Worm (Caenorhabditis elegans) whole organism, L1 larva: ENCODE measurements around the gene mrpl-55.

Experiments used
- C16A3.4 ChIP-seq: fragments of 150-350 bp; optimal IDR thresholded peaks from 2 replicates; lab custom pipeline; 2014; ENCODE audit warnings: missing biosample characterization, missing genetic modification characterization
- F16B12.6 ChIP-seq: fragments of 150-350 bp; optimal IDR thresholded peaks from 2 replicates; lab custom pipeline; 2014; ENCODE audit warnings: missing biosample characterization, missing genetic modification characterization
- aha-1 ChIP-seq: fragments of 150-350 bp; optimal IDR thresholded peaks from 2 replicates; lab custom pipeline; 2014; ENCODE audit warnings: missing biosample characterization, missing genetic modification characterization
- ama-1 ChIP-seq: fragments of 150-350 bp; optimal IDR thresholded peaks from 2 replicates; lab custom pipeline; 2014
- blmp-1 ChIP-seq: fragments of 150-350 bp; optimal IDR thresholded peaks from 2 replicates; lab custom pipeline; 2014; ENCODE audit warnings: missing biosample characterization, missing genetic modification characterization
- ceh-63 ChIP-seq: fragments of 200-800 bp; sonication (Bioruptor generic); optimal IDR thresholded peaks from 2 replicates; lab custom pipeline; 2018; ENCODE audit warnings: mild to moderate bottlenecking, missing genetic modification characterization, missing compliant biosample characterization
- ceh-90 ChIP-seq: sonication (generic microtip); optimal IDR thresholded peaks from 2 replicates; lab custom pipeline; 2016; ENCODE audit warnings: missing genetic modification characterization, missing compliant biosample characterization
- ces-1 ChIP-seq: fragments of 150-350 bp; optimal IDR thresholded peaks from 2 replicates; lab custom pipeline; 2014; ENCODE audit warnings: missing biosample characterization, missing genetic modification reagents, missing genetic modification characterization
- efl-3 ChIP-seq: fragments of 200-800 bp; sonication (Bioruptor generic); optimal IDR thresholded peaks from 2 replicates; lab custom pipeline; 2018; ENCODE audit warnings: mild to moderate bottlenecking, missing genetic modification characterization, missing compliant biosample characterization
- elt-2 ChIP-seq: sonication (generic microtip); optimal IDR thresholded peaks from 2 replicates; lab custom pipeline; 2016; ENCODE audit warnings: missing genetic modification characterization, mild to moderate bottlenecking, inconsistent platforms, missing compliant biosample characterization, missing genetic modification reagents
- elt-3 ChIP-seq, 6 experiments: fragments of 150-350 bp in 1 of 6; sonication (generic microtip); optimal IDR thresholded peaks; 2 replicates each; lab custom pipeline; 2017 to 2018; ENCODE audit warnings: missing biosample characterization in 6 of 6, missing genetic modification characterization in 6 of 6, inconsistent platforms in 1 of 6
- ets-5 ChIP-seq: fragments of 200-800 bp; sonication (Bioruptor generic); IDR thresholded peaks from 2 replicates; pipeline ENCODE4 v1.3.6; 2022; ENCODE audit warnings: missing genetic modification characterization, missing compliant biosample characterization
- fos-1 ChIP-seq: fragments of 150-350 bp; optimal IDR thresholded peaks from 2 replicates; lab custom pipeline; 2014; ENCODE audit warnings: missing biosample characterization, missing genetic modification characterization
- jun-1 ChIP-seq: fragments of 150-350 bp; optimal IDR thresholded peaks from 2 replicates; lab custom pipeline; 2014; ENCODE audit warnings: missing biosample characterization, missing genetic modification reagents, missing genetic modification characterization
- lin-15B ChIP-seq: fragments of 150-350 bp; sonication (generic microtip); optimal IDR thresholded peaks from 3 replicates; lab custom pipeline; 2014; ENCODE audit warnings: missing biosample characterization, missing genetic modification characterization
- lin-35 ChIP-seq, 2 experiments: fragments of 150-350 bp; optimal IDR thresholded peaks; 2 replicates each; lab custom pipeline; 2014; ENCODE audit warnings: missing biosample characterization in 2 of 2, missing genetic modification characterization in 2 of 2, missing genetic modification reagents in 2 of 2
- lir-3 ChIP-seq: sonication (generic microtip); optimal IDR thresholded peaks from 2 replicates; lab custom pipeline; 2016; ENCODE audit warnings: mild to moderate bottlenecking, missing genetic modification characterization, moderate library complexity, missing compliant biosample characterization; ENCODE audit not compliant: poor library complexity
- mab-9 ChIP-seq: fragments of 200-800 bp; sonication (Bioruptor generic); IDR thresholded peaks from 2 replicates; pipeline ENCODE4 v1.3.6; 2022; ENCODE audit warnings: missing genetic modification reagents, missing genetic modification characterization, missing compliant biosample characterization
- mdl-1 ChIP-seq, 2 experiments: fragments of 150-350 bp; optimal IDR thresholded peaks; 2 replicates each; lab custom pipeline; 2014 to 2017; ENCODE audit warnings: missing biosample characterization in 2 of 2, missing genetic modification characterization in 2 of 2, inconsistent platforms in 1 of 2
- nhr-19 ChIP-seq: fragments of 200-800 bp; sonication (Bioruptor generic); conservative IDR thresholded peaks from 2 replicates; pipeline ENCODE4 v1.3.6; 2022; ENCODE audit warnings: missing genetic modification characterization, missing compliant biosample characterization
- nhr-237 ChIP-seq: fragments of 150-350 bp; optimal IDR thresholded peaks from 2 replicates; lab custom pipeline; 2014; ENCODE audit warnings: missing biosample characterization, missing genetic modification characterization
- nhr-47 ChIP-seq: sonication (generic microtip); optimal IDR thresholded peaks from 2 replicates; lab custom pipeline; 2016; ENCODE audit warnings: mild to moderate bottlenecking, missing genetic modification characterization, moderate library complexity, missing compliant biosample characterization
- nhr-76 ChIP-seq: sonication (generic microtip); optimal IDR thresholded peaks from 2 replicates; lab custom pipeline; 2017; ENCODE audit warnings: missing biosample characterization, missing genetic modification characterization
- nhr-77 ChIP-seq: fragments of 150-350 bp; optimal IDR thresholded peaks from 2 replicates; lab custom pipeline; 2014; ENCODE audit warnings: missing biosample characterization, missing genetic modification characterization
- pqm-1 ChIP-seq: sonication (generic microtip); optimal IDR thresholded peaks from 3 replicates; lab custom pipeline; 2017; ENCODE audit warnings: missing biosample characterization, missing genetic modification characterization
- swsn-7 ChIP-seq: sonication (generic microtip); optimal IDR thresholded peaks from 2 replicates; lab custom pipeline; 2016; ENCODE audit warnings: missing genetic modification characterization, missing compliant biosample characterization
- unc-86 ChIP-seq: sonication (generic microtip); optimal IDR thresholded peaks from 2 replicates; lab custom pipeline; 2016; ENCODE audit warnings: missing genetic modification characterization, missing compliant biosample characterization
- vab-15 ChIP-seq: sonication (generic microtip); optimal IDR thresholded peaks from 2 replicates; lab custom pipeline; 2017; ENCODE audit warnings: missing genotype, mild to moderate bottlenecking, missing genetic modification characterization, missing compliant biosample characterization
- zag-1 ChIP-seq: fragments of 150-350 bp; optimal IDR thresholded peaks from 2 replicates; lab custom pipeline; 2014; ENCODE audit warnings: missing biosample characterization, missing genetic modification characterization

The mrpl-55 gene

ce11 chrIV:484004-484403 is 40.2 kb downstream of the mrpl-55 start:
- TF ChIP-seq elt-2, result no peak
- no peak for TF ChIP-seq vab-15 (tag; lab: Kevin White, UChicago)
- TF ChIP-seq elt-3 (tag; optimal IDR thresholded peaks at IDR 0.05; lab: Kevin White, UChicago), result no peak
- TF ChIP-seq C16A3.4 (tag; lab: Kevin White, UChicago), result no peak
- TF ChIP-seq swsn-7 (tag; lab: Kevin White, UChicago), result no peak
- TF ChIP-seq ceh-63 (GFP tag; lab: Kevin White, UChicago), result no peak
- no peak for TF ChIP-seq fos-1 (tag; lab: Kevin White, UChicago)
- no peak for TF ChIP-seq lir-3 (tag; lab: Kevin White, UChicago)
- TF ChIP-seq ces-1 (GFP tag; lab: Kevin White, UChicago), result no peak
- TF ChIP-seq lin-15B, result no peak
- no peak for TF ChIP-seq unc-86
- no peak for TF ChIP-seq zag-1 (tag; lab: Kevin White, UChicago)
- TF ChIP-seq F16B12.6 (tag; lab: Kevin White, UChicago), result no peak

DNA sequence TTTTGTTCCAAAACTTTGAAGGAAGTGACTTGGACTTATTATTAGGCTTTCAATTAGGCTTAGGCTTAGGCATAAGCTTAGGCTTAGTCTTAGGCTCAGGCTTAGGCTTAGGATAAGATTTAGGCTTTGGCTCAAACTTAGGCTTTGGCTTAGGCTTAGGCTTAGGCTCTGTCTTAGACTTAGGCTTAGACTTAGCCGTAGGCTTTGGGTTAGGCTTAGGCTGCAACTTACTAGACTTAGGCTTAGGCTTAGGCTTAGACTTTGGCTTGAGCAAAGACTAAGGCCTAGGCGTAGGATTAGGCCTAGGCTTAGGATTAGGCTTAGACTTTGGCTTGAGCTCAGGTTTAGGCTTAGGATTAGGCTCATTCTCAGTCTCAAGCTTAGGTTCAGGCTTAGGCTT is 41.0 kb downstream of the mrpl-55 start:
- TF ChIP-seq elt-2, result no peak
- no peak for TF ChIP-seq mab-9 (GFP tag; lab: Robert Waterston, UW)
- TF ChIP-seq vab-15 (tag; lab: Kevin White, UChicago), result no peak
- TF ChIP-seq blmp-1 (tag; lab: Kevin White, UChicago), result no peak
- TF ChIP-seq mdl-1 (tag; optimal IDR thresholded peaks at IDR 0.05; lab: Kevin White, UChicago), result no peak
- TF ChIP-seq efl-3 (GFP tag; lab: Kevin White, UChicago), result no peak
- TF ChIP-seq ama-1 (lab: Kevin White, UChicago), result no peak
- TF ChIP-seq nhr-76, result no peak
- TF ChIP-seq ets-5, result no peak
- no peak for TF ChIP-seq nhr-237 (tag; lab: Kevin White, UChicago)
- TF ChIP-seq aha-1 (tag; lab: Kevin White, UChicago), result no peak
- TF ChIP-seq F16B12.6 (tag; lab: Kevin White, UChicago), result no peak
- TF ChIP-seq nhr-77 (tag; lab: Kevin White, UChicago), result no peak
- no peak for TF ChIP-seq ceh-90 (tag; lab: Kevin White, UChicago)
- no peak for TF ChIP-seq jun-1
- TF ChIP-seq zag-1 (tag; lab: Kevin White, UChicago), result no peak
- TF ChIP-seq nhr-19 (GFP tag; lab: Robert Waterston, UW), result no peak
- no peak for TF ChIP-seq nhr-47
- no peak for TF ChIP-seq lin-35 (GFP tag; optimal IDR thresholded peaks at IDR 0.05; lab: Kevin White, UChicago)
- no peak for TF ChIP-seq pqm-1 (tag; lab: Kevin White, UChicago)
